Fruit fly (Drosophila melanogaster) whole organism, embryonic: ENCODE measurements around the gene CG4218.

Source experiments
- CG10147 ChIP-seq: fragments of 200-800 bp; sonication (Bioruptor generic); optimal IDR thresholded peaks from 2 replicates; lab custom pipeline; 2019; ENCODE audit warnings: missing biosample characterization, mild to moderate bottlenecking, missing genetic modification characterization, moderate library complexity
- CG10366 ChIP-seq: fragments of 200-800 bp; sonication (Bioruptor generic); IDR thresholded peaks from 2 replicates; pipeline ENCODE4 v1.3.6; 2022; ENCODE audit warnings: missing biosample characterization, missing genetic modification characterization
- CG11696 ChIP-seq: fragments of 200-800 bp; sonication (Bioruptor generic); IDR thresholded peaks from 2 replicates; pipeline ENCODE4 v1.3.6; 2022; ENCODE audit warnings: missing biosample characterization, missing genetic modification characterization
- CG11723 ChIP-seq: fragments of 200-800 bp; sonication (Bioruptor generic); optimal IDR thresholded peaks from 2 replicates; lab custom pipeline; 2017; ENCODE audit warnings: missing biosample characterization, mild to moderate bottlenecking, missing genetic modification characterization
- CG12299 ChIP-seq: fragments of 200-800 bp; sonication (Bioruptor generic); optimal IDR thresholded peaks from 2 replicates; lab custom pipeline; 2018; ENCODE audit warnings: missing biosample characterization, mild to moderate bottlenecking, missing genetic modification characterization
- CG12769 ChIP-seq: fragments of 200-800 bp; sonication (Bioruptor generic); optimal IDR thresholded peaks from 2 replicates; lab custom pipeline; 2019; ENCODE audit warnings: missing biosample characterization, mild to moderate bottlenecking, missing genetic modification characterization, moderate library complexity
- CG14667 ChIP-seq: fragments of 200-800 bp; sonication (Bioruptor generic); IDR thresholded peaks from 2 replicates; pipeline ENCODE4 v1.3.6; 2022; ENCODE audit warnings: missing biosample characterization, missing genetic modification characterization
- CG15073 ChIP-seq: fragments of 200-800 bp; sonication (Bioruptor generic); optimal IDR thresholded peaks from 2 replicates; lab custom pipeline; 2016; ENCODE audit warnings: missing biosample characterization, missing genetic modification characterization
- CG17186 ChIP-seq: fragments of 200-800 bp; sonication (Bioruptor generic); optimal IDR thresholded peaks from 3 replicates; lab custom pipeline; 2017; ENCODE audit warnings: missing biosample characterization, missing genetic modification reagents, missing genetic modification characterization
- CG17359 ChIP-seq: fragments of 200-800 bp; sonication (Bioruptor generic); optimal IDR thresholded peaks from 3 replicates; lab custom pipeline; 2018; ENCODE audit warnings: missing biosample characterization, mild to moderate bottlenecking, missing genetic modification characterization, moderate library complexity
- CG17829 ChIP-seq: fragments of 200-800 bp; optimal IDR thresholded peaks from 2 replicates; lab custom pipeline; 2019; ENCODE audit warnings: missing biosample characterization, mild to moderate bottlenecking, missing genetic modification characterization, moderate library complexity
- CG18476 ChIP-seq: fragments of 200-800 bp; sonication (Bioruptor generic); optimal IDR thresholded peaks from 2 replicates; lab custom pipeline; 2016; ENCODE audit warnings: missing biosample characterization, mild to moderate bottlenecking, missing genetic modification characterization
- CG30020 ChIP-seq: fragments of 200-800 bp; optimal IDR thresholded peaks from 2 replicates; lab custom pipeline; 2019; ENCODE audit warnings: missing biosample characterization, mild to moderate bottlenecking, missing genetic modification characterization, moderate library complexity
- CG3065 ChIP-seq: fragments of 200-800 bp; sonication (Bioruptor generic); optimal IDR thresholded peaks from 2 replicates; lab custom pipeline; 2016; ENCODE audit warnings: missing biosample characterization, missing genetic modification characterization
- CG4707 ChIP-seq: fragments of 200-800 bp; sonication (Bioruptor generic); optimal IDR thresholded peaks from 2 replicates; lab custom pipeline; 2018; ENCODE audit warnings: missing biosample characterization, mild to moderate bottlenecking, missing genetic modification characterization, moderate library complexity
- CG6272 ChIP-seq: fragments of 200-800 bp; sonication (Bioruptor generic); IDR thresholded peaks from 2 replicates; pipeline ENCODE4 v1.3.6; 2022; ENCODE audit warnings: missing biosample characterization, missing genetic modification characterization
- CG6683 ChIP-seq: fragments of 200-800 bp; sonication (Bioruptor generic); optimal IDR thresholded peaks from 2 replicates; lab custom pipeline; 2017; ENCODE audit warnings: missing biosample characterization, mild to moderate bottlenecking, missing genetic modification characterization, missing genetic modification reagents
- CG6854 ChIP-seq: fragments of 200-800 bp; sonication (Bioruptor generic); optimal IDR thresholded peaks from 3 replicates; lab custom pipeline; 2017; ENCODE audit warnings: missing biosample characterization, mild to moderate bottlenecking, missing genetic modification characterization
- CG8281 ChIP-seq: fragments of 200-800 bp; sonication (Bioruptor generic); optimal IDR thresholded peaks from 2 replicates; lab custom pipeline; 2018; ENCODE audit warnings: missing biosample characterization, mild to moderate bottlenecking, missing genetic modification characterization, moderate library complexity
- CG8388 ChIP-seq: fragments of 200-800 bp; sonication (Bioruptor generic); optimal IDR thresholded peaks from 2 replicates; lab custom pipeline; 2019; ENCODE audit warnings: missing biosample characterization, mild to moderate bottlenecking, missing genetic modification characterization, moderate library complexity
- CG9817 ChIP-seq: fragments of 200-800 bp; sonication (Bioruptor generic); optimal IDR thresholded peaks from 2 replicates; lab custom pipeline; 2018; ENCODE audit warnings: missing biosample characterization, mild to moderate bottlenecking, missing genetic modification characterization, moderate library complexity
- CG9932 ChIP-seq: fragments of 200-800 bp; sonication (Bioruptor generic); IDR thresholded peaks from 2 replicates; pipeline ENCODE4 v1.3.6; 2022; ENCODE audit warnings: missing biosample characterization, missing genetic modification characterization
- Dip2 ChIP-seq: fragments of 200-800 bp; sonication (Bioruptor generic); IDR thresholded peaks from 2 replicates; pipeline ENCODE4 v1.3.6; 2022; ENCODE audit warnings: missing biosample characterization, missing genetic modification characterization
- Fer2 ChIP-seq: fragments of 200-800 bp; sonication (Bioruptor generic); optimal IDR thresholded peaks from 2 replicates; lab custom pipeline; 2018; ENCODE audit warnings: missing biosample characterization, mild to moderate bottlenecking, missing genetic modification characterization, moderate library complexity
- Hr39 ChIP-seq: fragments of >200 bp; optimal IDR thresholded peaks from 2 replicates; lab custom pipeline; 2017
- Lhr ChIP-seq: fragments of 200-800 bp; sonication (Bioruptor generic); optimal IDR thresholded peaks from 3 replicates; lab custom pipeline; 2017; ENCODE audit warnings: mild to moderate bottlenecking, missing biosample characterization, missing genetic modification reagents, missing genetic modification characterization
- MTF-1 ChIP-seq: fragments of 200-800 bp; sonication (Bioruptor generic); optimal IDR thresholded peaks from 2 replicates; lab custom pipeline; 2018; ENCODE audit warnings: missing biosample characterization, mild to moderate bottlenecking, missing genetic modification characterization, borderline replicate concordance
- Med ChIP-seq: fragments of 200-800 bp; sonication (Bioruptor generic); peaks from one replicate; lab custom pipeline; 2016; ENCODE audit warnings: missing biosample characterization, missing genetic modification characterization, mild to moderate bottlenecking, inconsistent platforms, moderate library complexity
- NK7.1 ChIP-seq: fragments of 200-800 bp; sonication (Bioruptor generic); optimal IDR thresholded peaks from 3 replicates; lab custom pipeline; 2016; ENCODE audit warnings: missing biosample characterization, missing genetic modification characterization
- Nf-YA ChIP-seq: fragments of 200-800 bp; sonication (Bioruptor generic); IDR thresholded peaks from 2 replicates; pipeline ENCODE4 v1.3.6; 2022; ENCODE audit warnings: missing biosample characterization, missing genetic modification characterization
- Optix ChIP-seq: fragments of 200-800 bp; sonication (Bioruptor generic); IDR thresholded peaks from 3 replicates; pipeline ENCODE4 v1.3.6; 2022; ENCODE audit warnings: missing biosample characterization, missing genetic modification characterization
- Rfx ChIP-seq: fragments of 200-800 bp; sonication (Bioruptor generic); IDR thresholded peaks from 2 replicates; pipeline ENCODE4 v1.3.6; 2022; ENCODE audit warnings: missing biosample characterization, missing genetic modification characterization
- Tbp ChIP-seq: fragments of >200 bp; optimal IDR thresholded peaks from 2 replicates; lab custom pipeline; 2018; ENCODE audit warnings: missing biosample characterization, missing genetic modification characterization
- Usf ChIP-seq: fragments of 200-800 bp; sonication (Bioruptor generic); optimal IDR thresholded peaks from 2 replicates; lab custom pipeline; 2017; ENCODE audit warnings: missing genotype, missing biosample characterization, missing genetic modification characterization
- YL-1 ChIP-seq: fragments of 200-800 bp; sonication (Bioruptor generic); optimal IDR thresholded peaks from 3 replicates; lab custom pipeline; 2017; ENCODE audit warnings: missing biosample characterization, mild to moderate bottlenecking, missing genetic modification characterization
- chif ChIP-seq, 2 experiments: fragments of 200-800 bp; sonication (Bioruptor generic); optimal IDR thresholded peaks; 3 replicates each; lab custom pipeline; 2016; ENCODE audit warnings: missing biosample characterization in 2 of 2, missing genetic modification characterization in 2 of 2
- dan ChIP-seq: fragments of 200-800 bp; sonication (Bioruptor generic); IDR thresholded peaks from 2 replicates; pipeline ENCODE4 v1.3.6; 2022; ENCODE audit warnings: missing biosample characterization, missing genetic modification characterization
- en ChIP-seq: fragments of 200-800 bp; sonication (Bioruptor generic); optimal IDR thresholded peaks from 2 replicates; lab custom pipeline; 2016; ENCODE audit warnings: missing biosample characterization, missing genetic modification characterization
- eyg ChIP-seq: fragments of 200-800 bp; sonication (Bioruptor generic); optimal IDR thresholded peaks from 3 replicates; lab custom pipeline; 2016; ENCODE audit warnings: missing biosample characterization, missing genetic modification characterization
- gro ChIP-seq: fragments of 200-800 bp; sonication (Bioruptor generic); optimal IDR thresholded peaks from 2 replicates; lab custom pipeline; 2016; ENCODE audit warnings: missing biosample characterization, missing genetic modification characterization
- jumu ChIP-seq: fragments of 200-800 bp; sonication (Bioruptor generic); optimal IDR thresholded peaks from 3 replicates; lab custom pipeline; 2016; ENCODE audit warnings: missing biosample characterization, missing genetic modification characterization
- lab ChIP-seq: fragments of 200-800 bp; sonication (Bioruptor generic); optimal IDR thresholded peaks from 3 replicates; lab custom pipeline; 2017; ENCODE audit warnings: missing biosample characterization, missing genetic modification characterization, mild to moderate bottlenecking, moderate library complexity, missing genetic modification reagents
- mld ChIP-seq: fragments of 200-800 bp; sonication (Bioruptor generic); IDR thresholded peaks from 3 replicates; pipeline ENCODE4 v1.3.6; 2022; ENCODE audit warnings: missing biosample characterization, missing genetic modification characterization; ENCODE audit not compliant: partially characterized antibody
- oc ChIP-seq: fragments of 200-800 bp; sonication (Bioruptor generic); optimal IDR thresholded peaks from 2 replicates; lab custom pipeline; 2018; ENCODE audit warnings: missing biosample characterization, mild to moderate bottlenecking, missing genetic modification characterization, moderate library complexity
- pfk ChIP-seq: fragments of 200-800 bp; sonication (Bioruptor generic); optimal IDR thresholded peaks from 2 replicates; lab custom pipeline; 2018; ENCODE audit warnings: missing biosample characterization, mild to moderate bottlenecking, missing genetic modification characterization, moderate library complexity
- sim ChIP-seq: fragments of 200-800 bp; sonication (Bioruptor generic); IDR thresholded peaks from 2 replicates; pipeline ENCODE4 v1.3.6; 2022; ENCODE audit warnings: missing biosample characterization, missing genetic modification characterization
- sr ChIP-seq: fragments of 200-800 bp; sonication (Bioruptor generic); IDR thresholded peaks from 3 replicates; pipeline ENCODE4 v1.3.6; 2022; ENCODE audit warnings: missing biosample characterization, missing genetic modification characterization
- stc ChIP-seq: fragments of 200-800 bp; sonication (Bioruptor generic); IDR thresholded peaks from 2 replicates; pipeline ENCODE4 v1.3.6; 2022; ENCODE audit warnings: missing biosample characterization, missing genetic modification characterization
- tup ChIP-seq: fragments of 200-800 bp; sonication (Bioruptor generic); optimal IDR thresholded peaks from 2 replicates; lab custom pipeline; 2016; ENCODE audit warnings: missing biosample characterization, mild to moderate bottlenecking, missing genetic modification characterization, moderate library complexity
- zen ChIP-seq: fragments of 200-800 bp; sonication (Bioruptor generic); optimal IDR thresholded peaks from 3 replicates; lab custom pipeline; 2018; ENCODE audit warnings: missing biosample characterization, mild to moderate bottlenecking, missing genetic modification characterization, moderate library complexity

Gene CG4218

DNA sequence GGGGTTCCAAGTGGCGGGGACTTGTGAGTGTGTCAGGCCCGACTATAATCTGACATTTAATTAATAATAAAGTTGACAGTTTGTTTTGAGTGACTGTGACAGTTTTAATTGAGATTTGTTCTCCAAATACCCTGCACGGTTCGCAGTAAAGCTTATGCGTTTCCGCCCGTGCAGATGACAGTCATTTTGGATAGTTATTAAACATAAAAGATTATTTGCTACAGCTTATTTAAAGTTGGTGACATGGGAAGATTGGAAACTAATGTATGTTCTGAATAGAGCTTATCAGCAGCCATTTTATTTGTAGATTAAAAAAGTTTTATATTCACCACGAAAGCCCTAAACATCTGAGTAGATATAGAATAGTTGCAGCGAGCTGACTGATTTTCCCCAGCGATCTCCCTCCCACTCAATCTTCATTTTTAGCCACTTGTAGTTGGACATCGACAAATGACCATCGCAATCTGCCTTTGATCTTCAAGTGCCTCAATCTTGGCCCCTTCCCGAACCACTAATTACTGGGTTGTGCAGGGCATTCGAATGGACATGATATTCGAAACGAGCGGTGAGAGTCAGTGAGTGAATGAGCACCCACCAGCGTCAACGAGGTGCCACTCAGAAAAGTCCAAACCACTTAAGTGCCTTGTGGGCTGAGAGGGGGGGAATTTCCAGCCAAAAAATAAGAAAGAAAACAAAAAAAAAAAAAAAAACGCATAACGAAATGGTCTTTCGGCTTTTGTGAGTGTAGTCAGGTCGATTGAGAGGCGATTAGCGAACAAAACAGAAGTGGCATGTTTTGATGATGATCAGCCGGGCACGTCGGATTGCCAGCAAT is 15.3 kb downstream of the CG4218 start (continued):
- no peak for TF ChIP-seq stc
- TF ChIP-seq CG3065 (GFP tag; lab: Kevin White, UChicago): no peak
- TF ChIP-seq CG6854 (GFP tag; lab: Kevin White, UChicago): no peak
- TF ChIP-seq CG14667 (GFP tag; lab: Robert Waterston, UW): no peak
- no peak for TF ChIP-seq CG15073 (GFP tag; lab: Kevin White, UChicago)
- TF ChIP-seq CG17359: peak; percentile 59
- TF ChIP-seq CG6683 (GFP tag; lab: Kevin White, UChicago): no peak
- no peak for TF ChIP-seq eyg (GFP tag; lab: Kevin White, UChicago)
- no peak for TF ChIP-seq en (GFP tag; lab: Kevin White, UChicago)
- no peak for TF ChIP-seq CG30020 (tag; lab: Kevin White, UChicago)
- TF ChIP-seq Tbp: no peak
- TF ChIP-seq CG6272 (GFP tag; lab: Robert Waterston, UW): no peak
- no peak for TF ChIP-seq MTF-1 (GFP tag; lab: Kevin White, UChicago)
- no peak for TF ChIP-seq YL-1 (GFP tag; lab: Kevin White, UChicago)
- no peak for TF ChIP-seq CG9932 (GFP tag; lab: Robert Waterston, UW)
- no peak for TF ChIP-seq CG17829 (tag; lab: Kevin White, UChicago)
- peak; percentile 75 for TF ChIP-seq oc
- no peak for TF ChIP-seq Usf (GFP tag; lab: Kevin White, UChicago)
- TF ChIP-seq sr (GFP tag; lab: Robert Waterston, UW): no peak
- TF ChIP-seq CG18476: no peak
- TF ChIP-seq dan: no peak
- TF ChIP-seq sim (GFP tag; lab: Robert Waterston, UW): no peak
- TF ChIP-seq CG10366 (GFP tag; lab: Robert Waterston, UW): no peak
- no peak for TF ChIP-seq Fer2 (tag; lab: Kevin White, UChicago)
- TF ChIP-seq zen (tag; lab: Kevin White, UChicago): no peak
- TF ChIP-seq tup (GFP tag; lab: Kevin White, UChicago): peak; percentile 55
- no peak for TF ChIP-seq chif (GFP tag; optimal IDR thresholded peaks at IDR 0.05; lab: Kevin White, UChicago)
- no peak for TF ChIP-seq CG12299 (tag; lab: Kevin White, UChicago)
- TF ChIP-seq CG17186 (GFP tag; lab: Kevin White, UChicago): no peak
- peak; percentile 22 for TF ChIP-seq lab (GFP tag; lab: Kevin White, UChicago)
- no peak for TF ChIP-seq CG9817 (tag; lab: Kevin White, UChicago)
- no peak for TF ChIP-seq Dip2 (GFP tag; lab: Robert Waterston, UW)
- no peak for TF ChIP-seq NK7.1 (GFP tag; lab: Kevin White, UChicago)
- TF ChIP-seq CG10147 (GFP tag; lab: Kevin White, UChicago): no peak
- no peak for TF ChIP-seq pfk (GFP tag; lab: Kevin White, UChicago)
- no peak for TF ChIP-seq Lhr
- no peak for TF ChIP-seq CG11723 (GFP tag; lab: Kevin White, UChicago)
- TF ChIP-seq CG11696 (GFP tag; lab: Robert Waterston, UW): no peak
- TF ChIP-seq jumu (GFP tag; lab: Kevin White, UChicago): no peak
- TF ChIP-seq Rfx (GFP tag; lab: Robert Waterston, UW): no peak
- TF ChIP-seq CG12769 (tag; lab: Kevin White, UChicago): no peak
- TF ChIP-seq gro (GFP tag; lab: Kevin White, UChicago): peak; percentile 53
- TF ChIP-seq CG8388 (GFP tag; lab: Kevin White, UChicago): no peak
- TF ChIP-seq Med (GFP tag; lab: Kevin White, UChicago): peak; percentile 70
- no peak for TF ChIP-seq CG4707 (GFP tag; lab: Kevin White, UChicago)
- TF ChIP-seq Optix: no peak
- TF ChIP-seq CG8281 (tag; lab: Kevin White, UChicago): no peak
- no peak for TF ChIP-seq mld
- TF ChIP-seq Hr39 (lab: Kevin White, UChicago): no peak
- TF ChIP-seq Nf-YA (GFP tag; lab: Robert Waterston, UW): no peak
